Worm (Caenorhabditis elegans): Measurements from ENCODE around the gene Y14H12B.2.

- TF ChIP-seq snpc-4 (tag; optimal IDR thresholded peaks at IDR 0.05) = no peak
- TF ChIP-seq arid-1 (GFP tag; conservative IDR thresholded peaks at IDR 0.05) = no peak
These were observed 44.7 kb upstream of the Y14H12B.2 start for ce11 chrII:3978198-3978597.
